Worm (Caenorhabditis elegans): Measurements from ENCODE around the gene best-15.

The best-15 gene

DNA sequence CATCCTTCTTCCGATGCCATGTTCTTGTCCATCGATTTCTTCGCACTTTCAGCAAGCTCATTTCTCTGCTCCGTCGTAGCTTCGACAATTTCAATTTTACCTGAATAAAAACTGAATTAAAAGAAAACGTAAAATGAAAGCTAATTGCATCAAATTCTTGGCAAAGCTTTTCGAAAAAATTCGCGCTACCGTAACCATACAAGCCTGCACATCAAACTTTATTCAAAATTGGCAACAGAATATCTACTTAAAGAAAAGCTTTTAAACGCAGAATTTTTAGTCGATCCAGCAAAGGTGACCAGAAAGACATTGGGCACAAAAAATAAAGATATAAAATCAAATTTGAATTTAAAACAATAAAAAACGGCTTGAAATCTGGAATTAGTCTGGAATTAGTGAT lies 10.2 kb upstream of the best-15 start (continued):
- peak; percentile 27; the same call in 1 of the 2 replicates for TF ChIP-seq attf-3 (GFP tag; conservative IDR thresholded peaks at IDR 0.05)
- TF ChIP-seq ama-1 (optimal IDR thresholded peaks at IDR 0.05), result no peak
- peak in 1 of 2 experiments; percentile 28 for TF ChIP-seq ama-1 (GFP tag; optimal IDR thresholded peaks at IDR 0.05)
- TF ChIP-seq D2030.7 (GFP tag; IDR thresholded peaks at IDR 0.05), result 0 out of 2 replicates have a peak, but pooled peaks have one; percentile 12
- peak; percentile 69 for TF ChIP-seq madf-6 (GFP tag; IDR thresholded peaks at IDR 0.05)
- TF ChIP-seq nhr-120 (GFP tag; IDR thresholded peaks at IDR 0.05), result no peak

DNA sequence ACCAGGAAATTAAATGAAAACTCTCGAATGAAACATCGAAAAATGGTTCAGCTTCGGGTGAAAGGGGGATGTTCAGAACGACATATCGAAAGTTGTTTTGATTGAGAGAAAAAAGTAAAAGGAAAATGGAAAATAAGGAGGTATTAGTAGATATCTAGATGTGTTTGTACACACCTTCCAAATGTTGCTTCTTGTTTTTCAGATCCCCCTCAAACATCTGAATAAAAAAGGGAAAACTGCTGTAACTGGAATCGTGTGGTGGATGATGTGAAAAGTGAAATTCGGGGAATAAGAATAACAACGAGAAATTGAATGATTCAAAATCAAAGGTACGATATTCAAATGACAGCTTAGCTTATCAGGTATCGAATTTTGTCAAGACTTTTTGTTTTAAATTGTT lies 4.0 kb downstream of the best-15 start, which contains the start of gene npax-3:
TSS of gene npax-3 (minus strand) at position 101 of the 400 bp plus-strand sequence.
- TF ChIP-seq dpl-1 (GFP tag; optimal IDR thresholded peaks at IDR 0.05) (no peak), zim-3 (tag; optimal IDR thresholded peaks at IDR 0.05) (no peak), nfya-1 (tag; optimal IDR thresholded peaks at IDR 0.05; ENCODE audit: borderline replicate concordance, insufficient read depth) (no peak), ztf-18 (tag; optimal IDR thresholded peaks at IDR 0.05) (no peak), bed-1 (GFP tag; IDR thresholded peaks at IDR 0.05) (no peak), sdz-38 (tag; optimal IDR thresholded peaks at IDR 0.05) (no peak), rcor-1 (GFP tag; IDR thresholded peaks at IDR 0.05) (no peak), F33H1.4 (GFP tag; IDR thresholded peaks at IDR 0.05) (no peak), mes-4 (tag; optimal IDR thresholded peaks at IDR 0.05) (no peak), F57C9.4 (tag; optimal IDR thresholded peaks at IDR 0.05) (no peak), sptf-2 (GFP tag; optimal IDR thresholded peaks at IDR 0.05) (no peak), hrde-1 (tag; optimal IDR thresholded peaks at IDR 0.05; ENCODE audit: borderline replicate concordance) (no peak), ccch-3 (GFP tag; optimal IDR thresholded peaks at IDR 0.05) (no peak), dox-1 (GFP tag; IDR thresholded peaks at IDR 0.05) (no peak), attf-6 (GFP tag; IDR thresholded peaks at IDR 0.05) (no peak), T26A5.8 (tag; optimal IDR thresholded peaks at IDR 0.05) (no peak), B0035.1 (tag; optimal IDR thresholded peaks at IDR 0.05) (no peak), Y56A3A.18 (GFP tag; IDR thresholded peaks at IDR 0.05) (no peak), chd-7 (tag; optimal IDR thresholded peaks at IDR 0.05) (no peak)

DNA sequence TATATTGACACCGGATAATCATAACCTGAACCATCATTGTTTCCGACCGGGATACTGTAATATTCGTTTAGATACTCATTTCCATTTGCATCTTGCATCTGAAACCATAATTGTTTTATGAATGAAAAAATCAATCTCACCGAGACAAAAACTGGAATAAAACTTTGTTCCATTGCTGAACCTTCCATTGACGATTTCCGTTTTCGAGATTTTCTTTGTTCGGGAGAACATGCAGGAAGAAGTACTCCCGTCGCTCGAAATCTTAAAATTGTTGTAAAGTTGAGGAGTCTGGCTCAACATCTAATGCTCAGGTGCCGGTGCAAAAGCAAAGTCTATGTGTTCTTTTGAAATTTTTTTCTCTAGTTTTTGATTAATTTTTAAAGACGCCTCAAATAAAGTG lies 6.0 kb downstream of the best-15 start:
- no peak for TF ChIP-seq zim-3 (tag; optimal IDR thresholded peaks at IDR 0.05)
- peak; percentile 4 for TF ChIP-seq ztf-26 (tag; optimal IDR thresholded peaks at IDR 0.05)
- no peak for TF ChIP-seq Y53F4B.3 (GFP tag; IDR thresholded peaks at IDR 0.05)
- no peak for TF ChIP-seq hlh-12 (tag; optimal IDR thresholded peaks at IDR 0.05)

DNA sequence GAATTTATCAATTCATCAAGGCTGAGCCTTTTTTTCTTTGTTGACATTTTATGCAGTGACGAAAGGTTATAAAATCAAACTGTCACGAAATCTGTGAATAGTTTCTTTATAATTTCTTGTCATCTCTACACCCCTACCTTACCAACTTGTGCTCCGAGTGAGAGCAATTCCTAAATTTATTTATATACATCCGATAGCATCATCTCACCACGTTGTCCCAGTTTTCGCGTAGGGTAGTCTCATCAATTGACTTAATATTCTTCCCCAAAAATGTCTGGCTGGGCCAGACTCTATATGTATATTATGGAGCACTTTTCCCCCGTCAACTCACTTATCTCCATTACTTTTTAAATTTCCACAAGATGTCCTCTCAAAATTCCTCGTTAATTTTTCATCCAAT lies 6.7 kb downstream of the best-15 start:
- TF ChIP-seq Y95B8A.8 (GFP tag; IDR thresholded peaks at IDR 0.05), result no peak
- TF ChIP-seq repo-1 (tag; optimal IDR thresholded peaks at IDR 0.05), result no peak
- 0 out of 2 replicates have a peak, but pooled peaks have one; percentile 19 for TF ChIP-seq lin-26 (GFP tag; IDR thresholded peaks at IDR 0.05)
- no peak for TF ChIP-seq hrde-1 (tag; optimal IDR thresholded peaks at IDR 0.05; ENCODE audit: borderline replicate concordance)
- peak; percentile 52; the same call in 1 of the 2 replicates for TF ChIP-seq nfyb-1 (GFP tag; IDR thresholded peaks at IDR 0.05)

DNA sequence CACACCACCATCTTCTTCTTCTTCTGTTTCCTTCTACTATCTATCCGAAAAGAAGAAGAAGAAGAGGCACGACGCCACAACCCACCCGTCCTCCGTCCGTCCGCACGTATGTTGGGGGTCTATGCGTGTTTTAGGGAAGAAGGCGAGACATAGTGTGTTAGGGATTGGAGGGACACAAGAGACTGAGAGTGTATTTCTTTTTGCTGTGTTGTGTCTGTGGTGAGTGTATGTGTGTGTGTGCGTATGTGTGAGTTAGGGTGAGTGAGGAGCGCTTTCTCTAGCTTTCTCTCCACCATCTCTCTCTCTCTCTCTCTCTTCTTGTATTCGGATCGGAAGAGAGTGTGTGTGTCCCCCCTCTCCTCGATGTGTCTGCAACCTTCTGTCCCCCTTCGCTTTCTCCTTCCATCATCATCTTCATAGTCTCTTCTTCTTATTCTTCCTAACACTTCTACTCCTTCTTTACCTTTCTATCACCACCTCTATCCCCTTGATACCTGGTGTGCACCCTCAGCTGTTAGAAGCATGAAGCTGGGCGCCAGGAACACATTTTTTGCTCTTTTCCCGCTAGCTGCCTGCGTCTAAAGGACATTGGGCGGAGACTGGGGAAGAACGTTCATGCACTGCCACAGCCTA lies 10.3 kb downstream of the best-15 start:
- TF ChIP-seq snpc-1.1 (tag; optimal IDR thresholded peaks at IDR 0.05; ENCODE audit: insufficient read depth) (no peak), pbrm-1 (GFP tag; IDR thresholded peaks at IDR 0.05) (peak; percentile 56), cebp-2 (GFP tag; IDR thresholded peaks at IDR 0.05) (no peak), Y95B8A.8 (GFP tag; IDR thresholded peaks at IDR 0.05) (no peak), rec-8 (tag; optimal IDR thresholded peaks at IDR 0.05) (no peak), unc-62 (GFP tag; optimal IDR thresholded peaks at IDR 0.05) (peak; percentile 52), egl-44 (GFP tag; IDR thresholded peaks at IDR 0.05) (no peak), nhr-27 (tag; optimal IDR thresholded peaks at IDR 0.05) (no peak), Y53F4B.3 (GFP tag; IDR thresholded peaks at IDR 0.05) (no peak), D2030.7 (GFP tag; IDR thresholded peaks at IDR 0.05) (no peak), F33H1.4 (GFP tag; IDR thresholded peaks at IDR 0.05) (no peak), atf-7 (tag; optimal IDR thresholded peaks at IDR 0.05) (no peak), dpff-1 (tag; optimal IDR thresholded peaks at IDR 0.05) (no peak), Y53G8AR.9 (GFP tag; conservative IDR thresholded peaks at IDR 0.05) (0 out of 2 replicates have a peak, but pooled peaks have one; percentile 27), hlh-26 (GFP tag; conservative IDR thresholded peaks at IDR 0.05) (no peak)
